Worm (Caenorhabditis elegans) whole organism, L4 larva: ENCODE results near the gene F54D5.24.

Experiments
- F10B5.3 ChIP-seq: sonication (generic microtip); optimal IDR thresholded peaks from 2 replicates; lab custom pipeline; 2016; ENCODE audit warnings: mild to moderate bottlenecking, missing genetic modification characterization, missing compliant biosample characterization
- T20F7.1 ChIP-seq: fragments of 200-800 bp; sonication (Bioruptor generic); optimal IDR thresholded peaks from 2 replicates; lab custom pipeline; 2018; ENCODE audit warnings: mild to moderate bottlenecking, missing genetic modification characterization, missing compliant biosample characterization
- Y105C5A.15 ChIP-seq: fragments of 200-800 bp; sonication (Bioruptor generic); IDR thresholded peaks from 2 replicates; pipeline ENCODE4 v1.3.6; 2022; ENCODE audit warnings: missing genetic modification characterization, missing compliant biosample characterization
- Y48G9A.11 ChIP-seq: fragments of 200-800 bp; sonication (Bioruptor generic); IDR thresholded peaks from 2 replicates; pipeline ENCODE4 v1.3.6; 2022; ENCODE audit warnings: missing genetic modification reagents, missing genetic modification characterization, missing compliant biosample characterization
- Y5F2A.4 ChIP-seq: fragments of 200-800 bp; sonication (Bioruptor generic); optimal IDR thresholded peaks from 2 replicates; lab custom pipeline; 2018; ENCODE audit warnings: mild to moderate bottlenecking, missing genetic modification characterization, missing compliant biosample characterization
- ZK337.2 ChIP-seq: fragments of 200-800 bp; sonication (Bioruptor generic); IDR thresholded peaks from 2 replicates; pipeline ENCODE4 v1.3.6; 2022; ENCODE audit warnings: missing genetic modification reagents, missing genetic modification characterization, missing compliant biosample characterization
- aha-1 ChIP-seq: fragments of 150-350 bp; peaks from one replicate; lab custom pipeline; 2014; ENCODE audit warnings: missing biosample characterization, missing genetic modification characterization
- ama-1 ChIP-seq: fragments of 150-350 bp; optimal IDR thresholded peaks from 2 replicates; lab custom pipeline; 2014; ENCODE audit warnings: inconsistent platforms, mixed read lengths
- attf-4 ChIP-seq: sonication (generic microtip); optimal IDR thresholded peaks from 3 replicates; lab custom pipeline; 2017; ENCODE audit warnings: missing biosample characterization, missing genetic modification characterization
- ceh-44 ChIP-seq: fragments of 200-800 bp; sonication (Bioruptor generic); IDR thresholded peaks from 2 replicates; pipeline ENCODE4 v1.3.6; 2022; ENCODE audit warnings: missing genetic modification reagents, missing genetic modification characterization, missing compliant biosample characterization
- daf-16 ChIP-seq, 3 experiments: sonication (generic microtip); optimal IDR thresholded peaks; 2 replicates each; lab custom pipeline; 2016 to 2017; ENCODE audit warnings: missing genetic modification characterization in 3 of 3, missing genetic modification reagents in 3 of 3, mild to moderate bottlenecking in 2 of 3, missing compliant biosample characterization in 2 of 3, missing biosample characterization in 1 of 3, moderate library complexity in 1 of 3
- dmd-6 ChIP-seq: fragments of 200-800 bp; sonication (Bioruptor generic); IDR thresholded peaks from 2 replicates; pipeline ENCODE4 v1.3.6; 2022; ENCODE audit warnings: missing genetic modification reagents, missing genetic modification characterization, missing compliant biosample characterization
- duxl-1 ChIP-seq: sonication (generic microtip); optimal IDR thresholded peaks from 2 replicates; lab custom pipeline; 2016; ENCODE audit warnings: mild to moderate bottlenecking, missing genetic modification characterization, moderate library complexity, missing compliant biosample characterization; ENCODE audit not compliant: poor library complexity
- dve-1 ChIP-seq: sonication (generic microtip); optimal IDR thresholded peaks from 2 replicates; lab custom pipeline; 2017; ENCODE audit warnings: antibody characterized with exemption, mild to moderate bottlenecking, missing genetic modification characterization, missing compliant biosample characterization; ENCODE audit not compliant: insufficient read depth
- fkh-10 ChIP-seq: fragments of 150-350 bp; optimal IDR thresholded peaks from 2 replicates; lab custom pipeline; 2014; ENCODE audit warnings: missing biosample characterization, missing genetic modification reagents, missing genetic modification characterization
- hif-1 ChIP-seq, 2 experiments: sonication (generic microtip); optimal IDR thresholded peaks; 2 replicates each; lab custom pipeline; 2016 to 2017; ENCODE audit warnings: missing compliant biosample characterization in 2 of 2, missing genetic modification characterization in 2 of 2, missing genetic modification reagents in 2 of 2, missing genotype in 2 of 2, mild to moderate bottlenecking in 1 of 2
- hlh-11 ChIP-seq: fragments of 200-800 bp; sonication (Bioruptor generic); optimal IDR thresholded peaks from 2 replicates; lab custom pipeline; 2018; ENCODE audit warnings: mild to moderate bottlenecking, missing genetic modification characterization, missing compliant biosample characterization
- hmg-1.1 ChIP-seq: fragments of 200-800 bp; sonication (Bioruptor generic); IDR thresholded peaks from 2 replicates; pipeline ENCODE4 v1.3.6; 2022; ENCODE audit warnings: missing genetic modification reagents, missing genetic modification characterization, missing compliant biosample characterization
- lin-15B ChIP-seq: fragments of 150-350 bp; sonication (generic microtip); optimal IDR thresholded peaks from 3 replicates; lab custom pipeline; 2014; ENCODE audit warnings: missing biosample characterization, missing genetic modification characterization
- lin-29 ChIP-seq: fragments of 200-800 bp; sonication (Bioruptor generic); IDR thresholded peaks from 2 replicates; pipeline ENCODE4 v1.3.6; 2022; ENCODE audit warnings: missing genetic modification reagents, missing genetic modification characterization, missing compliant biosample characterization
- lin-39 ChIP-seq: fragments of 150-350 bp; optimal IDR thresholded peaks from 2 replicates; lab custom pipeline; 2014; ENCODE audit warnings: missing biosample characterization, missing genetic modification reagents, missing genetic modification characterization
- lsy-2 ChIP-seq, 2 experiments: fragments of 150-350 bp in 1 of 2; sonication (generic microtip) in 1 of 2; optimal IDR thresholded peaks; 2 replicates each; lab custom pipeline; 2014 to 2017; ENCODE audit warnings: missing biosample characterization in 2 of 2, missing genetic modification characterization in 2 of 2
- mdt-29 ChIP-seq: fragments of 200-800 bp; sonication (Bioruptor generic); IDR thresholded peaks from 2 replicates; pipeline ENCODE4 v1.3.6; 2022; ENCODE audit warnings: missing genetic modification reagents, missing genetic modification characterization, missing compliant biosample characterization
- mxl-3 ChIP-seq: fragments of 200-800 bp; sonication (Bioruptor generic); optimal IDR thresholded peaks from 2 replicates; lab custom pipeline; 2018; ENCODE audit warnings: mild to moderate bottlenecking, missing genetic modification characterization, missing compliant biosample characterization
- nhr-11 ChIP-seq: fragments of 150-350 bp; optimal IDR thresholded peaks from 2 replicates; lab custom pipeline; 2014; ENCODE audit warnings: missing biosample characterization, missing genetic modification characterization
- nhr-25 ChIP-seq: sonication (generic microtip); optimal IDR thresholded peaks from 2 replicates; lab custom pipeline; 2017; ENCODE audit warnings: missing genetic modification characterization, mild to moderate bottlenecking, missing compliant biosample characterization, antibody characterized with exemption, moderate library complexity, borderline replicate concordance; ENCODE audit not compliant: insufficient read depth
- nhr-28 ChIP-seq: fragments of 150-350 bp; optimal IDR thresholded peaks from 2 replicates; lab custom pipeline; 2014; ENCODE audit warnings: missing biosample characterization, missing genetic modification characterization
- nhr-48 ChIP-seq: sonication (generic microtip); optimal IDR thresholded peaks from 2 replicates; lab custom pipeline; 2016; ENCODE audit warnings: mild to moderate bottlenecking, missing genetic modification characterization, missing compliant biosample characterization
- nhr-76 ChIP-seq: fragments of 150-350 bp; optimal IDR thresholded peaks from 2 replicates; lab custom pipeline; 2014; ENCODE audit warnings: missing biosample characterization, missing genetic modification characterization
- pqm-1 ChIP-seq: sonication (generic microtip); optimal IDR thresholded peaks from 2 replicates; lab custom pipeline; 2017; ENCODE audit warnings: missing biosample characterization, missing genetic modification characterization
- saeg-2 ChIP-seq: fragments of 200-800 bp; sonication (Bioruptor generic); IDR thresholded peaks from 2 replicates; pipeline ENCODE4 v1.3.6; 2022; ENCODE audit warnings: missing genetic modification reagents, missing genetic modification characterization, missing compliant biosample characterization
- skn-1 ChIP-seq: fragments of 150-350 bp; optimal IDR thresholded peaks from 2 replicates; lab custom pipeline; 2014; ENCODE audit warnings: missing biosample characterization, missing genetic modification characterization
- snpc-1.2 ChIP-seq: fragments of 200-800 bp; sonication (Bioruptor generic); IDR thresholded peaks from 2 replicates; pipeline ENCODE4 v1.3.6; 2022; ENCODE audit warnings: missing genetic modification reagents, missing genetic modification characterization, missing compliant biosample characterization
- snpc-4 ChIP-seq: fragments of 150-350 bp; optimal IDR thresholded peaks from 2 replicates; lab custom pipeline; 2014; ENCODE audit warnings: missing biosample characterization, missing genetic modification characterization
- spr-3 ChIP-seq: fragments of 200-800 bp; sonication (Bioruptor generic); optimal IDR thresholded peaks from 2 replicates; lab custom pipeline; 2018; ENCODE audit warnings: mild to moderate bottlenecking, missing genetic modification characterization, missing compliant biosample characterization
- tra-1 ChIP-seq: fragments of 200-800 bp; sonication (Bioruptor generic); IDR thresholded peaks from 2 replicates; pipeline ENCODE4 v1.3.6; 2022; ENCODE audit warnings: missing genetic modification reagents, missing genetic modification characterization, missing compliant biosample characterization
- unc-62 ChIP-seq, 3 experiments: fragments of 150-350 bp in 1 of 3; sonication (generic microtip); optimal IDR thresholded peaks in 2 of 3; peaks in 1 of 3; 1 replicate in 1 of 3; 2 replicates in 2 of 3; lab custom pipeline; 2014 to 2017; ENCODE audit warnings: missing biosample characterization in 3 of 3, missing genetic modification characterization in 3 of 3, missing genetic modification reagents in 3 of 3, missing genotype in 1 of 3
- zfp-2 ChIP-seq: sonication (generic microtip); optimal IDR thresholded peaks from 2 replicates; lab custom pipeline; 2016; ENCODE audit warnings: mild to moderate bottlenecking, missing genetic modification characterization, missing compliant biosample characterization
- ztf-11 ChIP-seq: fragments of 150-350 bp; optimal IDR thresholded peaks from 2 replicates; lab custom pipeline; 2014; ENCODE audit warnings: missing biosample characterization, missing genetic modification characterization

F54D5.24 gene

DNA sequence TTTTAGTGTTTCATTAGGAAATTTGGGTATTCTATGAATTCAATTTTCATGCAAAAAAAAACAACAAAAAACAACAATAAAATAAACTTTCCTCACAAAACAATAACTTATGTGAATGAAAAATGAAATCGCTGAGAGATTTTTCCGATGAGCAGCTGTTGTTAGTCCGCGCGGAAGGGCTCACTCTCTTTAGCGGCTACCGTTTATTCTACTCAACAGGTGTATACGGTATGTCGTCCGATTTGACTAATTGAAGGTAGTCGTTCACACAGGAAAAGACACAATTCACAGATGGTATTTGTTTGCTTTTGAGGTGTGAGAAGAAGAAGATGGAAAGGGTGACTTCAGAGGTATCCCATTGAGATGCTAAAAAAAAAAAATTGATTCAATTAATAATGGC lies 12.9 kb downstream of the F54D5.24 start:
- no peak for TF ChIP-seq F10B5.3 (tag; lab: Kevin White, UChicago)

DNA sequence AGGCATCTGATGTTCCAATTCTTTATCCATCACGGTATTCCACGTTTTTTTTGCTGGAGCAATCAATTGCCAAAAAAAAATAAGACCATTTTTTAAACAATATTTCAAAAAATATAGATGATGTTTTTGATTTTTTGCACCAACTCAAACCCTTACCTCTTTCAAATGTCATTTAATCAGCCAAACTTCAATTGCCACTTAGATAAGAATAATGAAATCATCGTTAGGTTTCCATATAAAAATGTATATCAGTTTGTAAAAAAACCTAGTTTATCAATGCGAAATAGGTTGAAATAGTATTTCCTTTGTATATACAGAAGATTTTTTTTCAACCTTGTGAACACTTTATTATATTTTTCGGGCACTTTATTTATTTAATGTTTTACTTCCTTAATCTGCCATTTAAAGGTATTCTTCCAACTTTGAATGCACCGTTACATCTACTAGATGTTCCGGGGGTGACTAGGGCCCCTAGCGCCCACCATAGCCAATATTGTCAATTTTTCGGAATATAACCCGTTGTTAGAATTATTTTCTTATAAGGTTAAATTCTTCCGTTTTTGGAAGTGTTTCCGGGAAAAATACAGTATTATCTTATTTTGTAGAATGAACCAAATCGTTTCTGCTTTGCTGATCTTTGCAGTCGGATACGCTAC lies 13.6 kb downstream of the F54D5.24 start, which contains the start of the genes F54D5.23 and F54D5.4:
F54D5.23 (minus strand) TSS at position 75 of the 656 bp plus-strand sequence.
F54D5.4 (plus strand) TSS at position 606 of the 656 bp plus-strand sequence.
- TF ChIP-seq pqm-1 (peak; percentile 73), ztf-11 (no peak), mdt-29 (GFP tag; lab: Robert Waterston, UW) (no peak), mxl-3 (GFP tag; lab: Kevin White, UChicago) (no peak), spr-3 (GFP tag; lab: Kevin White, UChicago) (no peak), lin-15B (tag; lab: Kevin White, UChicago) (no peak), snpc-1.2 (GFP tag; lab: Robert Waterston, UW) (no peak), duxl-1 (no peak)
- TF ChIP-seq, all 104 proteins: peak for 1

DNA sequence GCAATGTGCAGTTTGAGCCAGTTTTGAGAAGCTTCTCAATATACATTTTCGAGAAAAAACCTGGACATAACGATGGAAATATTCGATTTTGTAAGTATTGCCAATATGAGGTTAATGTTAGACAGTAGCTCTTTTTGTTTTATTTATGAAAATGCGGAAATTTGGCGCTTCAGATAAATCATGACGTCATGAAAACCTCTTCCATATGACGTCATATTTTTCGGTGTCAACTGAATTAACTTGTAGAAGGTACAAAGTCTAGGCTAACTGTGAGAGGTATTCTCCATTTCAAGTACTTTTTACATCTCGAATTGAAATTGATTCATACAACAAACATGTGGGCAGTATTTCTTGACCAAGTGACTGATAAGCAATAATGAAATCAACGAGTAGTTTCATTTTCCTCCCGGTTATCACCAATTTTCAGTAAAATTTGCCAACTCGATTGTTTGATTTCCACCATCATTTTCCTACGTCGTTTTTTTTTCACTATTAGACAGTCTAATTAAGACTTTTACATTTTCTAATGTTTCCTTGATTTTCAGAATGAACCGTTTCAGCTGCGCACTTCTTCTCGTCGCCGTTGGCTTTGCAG lies 15.6 kb downstream of the F54D5.24 start, which contains the start of gene F54D5.3:
F54D5.3 (plus strand) TSS at position 546 of the 595 bp plus-strand sequence.
- TF ChIP-seq unc-62 (GFP tag; optimal IDR thresholded peaks at IDR 0.05 in 1 of 2; lab: Kevin White, UChicago), result peak in 1 of 2 experiments; percentile 66
- no peak for TF ChIP-seq unc-62 (tag; optimal IDR thresholded peaks at IDR 0.05; lab: Kevin White, UChicago)
- no peak for TF ChIP-seq saeg-2
- no peak for TF ChIP-seq nhr-76 (tag; lab: Kevin White, UChicago)
- peak; percentile 91 for TF ChIP-seq pqm-1
- TF ChIP-seq dve-1 (tag; lab: Kevin White, UChicago), result peak; percentile 31
- TF ChIP-seq nhr-25, result no peak
- no peak for TF ChIP-seq daf-16 (GFP tag; optimal IDR thresholded peaks at IDR 0.05; lab: Kevin White, UChicago)
- peak; percentile 33 for TF ChIP-seq daf-16 (tag; optimal IDR thresholded peaks at IDR 0.05; lab: Kevin White, UChicago)
- TF ChIP-seq hlh-11 (tag; lab: Kevin White, UChicago), result peak; percentile 47
- TF ChIP-seq T20F7.1 (GFP tag; lab: Kevin White, UChicago), result no peak
- peak; percentile 28; the same call in 1 of the 2 replicates for TF ChIP-seq dmd-6
- peak; percentile 54 for TF ChIP-seq nhr-28
- no peak for TF ChIP-seq hmg-1.1 (GFP tag; lab: Robert Waterston, UW)

DNA sequence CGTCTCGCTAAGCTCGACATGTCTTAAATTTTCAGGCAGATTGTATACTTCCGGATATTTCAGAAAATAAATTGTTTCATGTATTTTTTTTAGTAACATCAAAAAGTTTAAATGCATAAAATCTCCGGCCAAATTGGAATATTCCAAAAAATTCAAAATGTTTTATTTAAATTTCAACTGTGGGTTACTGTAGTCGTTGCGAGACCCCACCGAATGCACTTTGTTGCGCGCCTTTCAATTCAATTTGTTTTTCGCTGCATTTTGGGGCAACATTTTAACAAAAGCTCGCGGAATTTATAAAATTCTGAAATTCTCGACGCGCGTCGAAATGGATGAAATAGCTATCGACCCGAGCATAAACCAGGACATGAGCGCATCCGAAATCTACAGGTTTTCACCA lies 17.2 kb downstream of the F54D5.24 start, which contains the start of gene F54D5.2:
F54D5.2 (plus strand) TSS at position 237 of the 400 bp plus-strand sequence.
- TF ChIP-seq Y5F2A.4 (GFP tag; lab: Kevin White, UChicago) (no peak), hif-1 (tag; optimal IDR thresholded peaks at IDR 0.05; lab: Kevin White, UChicago) (no peak), F10B5.3 (tag; lab: Kevin White, UChicago) (no peak), aha-1 (tag; lab: Kevin White, UChicago) (peak; percentile 72)

DNA sequence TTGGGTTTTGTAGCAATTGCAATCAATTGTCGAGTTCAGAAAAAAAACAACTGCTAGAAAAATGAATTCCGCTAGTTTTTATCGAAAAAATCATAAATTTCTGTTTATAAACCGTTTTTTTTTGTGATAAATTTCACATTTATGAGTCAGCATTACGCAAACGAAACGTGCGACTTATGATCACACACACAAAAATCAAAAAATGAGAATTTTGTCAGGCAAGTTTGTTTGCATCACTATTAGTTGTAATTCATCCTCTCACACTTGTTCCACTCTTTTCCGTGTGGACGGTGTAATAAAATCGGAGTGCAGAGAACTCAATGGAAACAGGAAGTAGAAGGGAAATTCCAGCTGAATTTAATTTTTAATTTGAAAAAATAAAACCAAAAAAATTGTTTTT lies 21.6 kb downstream of the F54D5.24 start, which contains the start of gene pcs-1:
pcs-1 (minus strand) TSS at position 344 of the 400 bp plus-strand sequence.
- TF ChIP-seq zfp-2 (tag; lab: Kevin White, UChicago) (no peak), spr-3 (GFP tag; lab: Kevin White, UChicago) (no peak), nhr-11 (tag; lab: Kevin White, UChicago) (no peak), attf-4 (tag; lab: Kevin White, UChicago) (no peak), ama-1 (lab: Kevin White, UChicago) (no peak), lsy-2 (tag; optimal IDR thresholded peaks at IDR 0.05; lab: Kevin White, UChicago) (peak in 1 of 2 experiments; percentile 23), duxl-1 (no peak), F10B5.3 (tag; lab: Kevin White, UChicago) (no peak), tra-1 (GFP tag; lab: Robert Waterston, UW) (no peak), nhr-48 (tag; lab: Kevin White, UChicago) (no peak), lin-39 (no peak), aha-1 (tag; lab: Kevin White, UChicago) (no peak), nhr-28 (peak; percentile 8), daf-16 (GFP tag; optimal IDR thresholded peaks at IDR 0.05; lab: Kevin White, UChicago) (no peak), daf-16 (tag; optimal IDR thresholded peaks at IDR 0.05; lab: Kevin White, UChicago) (peak; percentile 4), Y105C5A.15 (GFP tag; lab: Robert Waterston, UW) (no peak), ceh-44 (no peak), fkh-10 (no peak), snpc-4 (no peak), pqm-1 (peak; percentile 50), lin-29 (no peak), ZK337.2 (GFP tag; lab: Robert Waterston, UW) (no peak), lin-15B (tag; lab: Kevin White, UChicago) (no peak), Y48G9A.11 (GFP tag; lab: Robert Waterston, UW) (no peak), hif-1 (tag; optimal IDR thresholded peaks at IDR 0.05; lab: Kevin White, UChicago) (no peak), skn-1 (tag; lab: Kevin White, UChicago) (no peak)
